Worm (Caenorhabditis elegans): Measurements from ENCODE around the gene bca-2.
"Not testable (repeated sequence)": the region's sequence is repeated elsewhere in the genome, so short reads cannot be mapped to it uniquely, and the experiment has no call there.

Gene bca-2

DNA sequence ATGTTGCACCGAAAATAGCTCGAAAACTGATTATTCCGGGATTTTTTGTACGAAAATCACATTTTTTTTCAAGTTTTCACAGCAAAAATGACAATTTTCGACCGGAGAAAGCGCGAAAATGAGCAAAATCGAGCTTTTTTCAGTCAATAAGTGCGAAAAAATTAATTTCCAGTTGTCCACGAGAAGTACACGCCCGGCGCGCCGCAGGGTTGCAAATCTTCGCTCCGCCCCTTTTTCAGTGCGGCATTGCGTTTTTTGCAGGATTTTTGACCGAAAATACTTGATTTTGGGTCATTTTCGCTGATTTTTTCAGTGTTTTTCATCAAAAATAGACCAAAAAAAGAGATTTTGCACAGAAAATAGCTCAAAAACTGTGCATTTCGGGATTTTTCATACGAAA lies 15.7 kb downstream of the bca-2 start:
- TF ChIP-seq pax-1 (tag; optimal IDR thresholded peaks at IDR 0.05): no peak
- no peak for TF ChIP-seq dmd-4 (tag; optimal IDR thresholded peaks at IDR 0.05; ENCODE audit: borderline replicate concordance)
- no peak for TF ChIP-seq fkh-6 (tag; optimal IDR thresholded peaks at IDR 0.05)
- no peak for TF ChIP-seq ztf-16 (tag; optimal IDR thresholded peaks at IDR 0.05)
- no peak for TF ChIP-seq hlh-15 (tag; optimal IDR thresholded peaks at IDR 0.05)
- no peak for TF ChIP-seq lim-6 (tag; optimal IDR thresholded peaks at IDR 0.05)
- TF ChIP-seq pha-2 (tag; optimal IDR thresholded peaks at IDR 0.05): no peak
- TF ChIP-seq pqm-1 (tag; optimal IDR thresholded peaks at IDR 0.05): no peak
- no peak for TF ChIP-seq unc-3 (GFP tag; conservative IDR thresholded peaks at IDR 0.05)
- TF ChIP-seq unc-3 (tag; optimal IDR thresholded peaks at IDR 0.05): no peak
- TF ChIP-seq fax-1 (tag; optimal IDR thresholded peaks at IDR 0.05): no peak
- no peak for TF ChIP-seq ceh-22 (tag; optimal IDR thresholded peaks at IDR 0.05)
- TF ChIP-seq unc-42 (tag; optimal IDR thresholded peaks at IDR 0.05): no peak
- no peak for TF ChIP-seq ahr-1 (tag; optimal IDR thresholded peaks at IDR 0.05)
- TF ChIP-seq ceh-34 (tag; optimal IDR thresholded peaks at IDR 0.05): no peak
- no peak for TF ChIP-seq nfya-1 (tag; optimal IDR thresholded peaks at IDR 0.05)
- TF ChIP-seq rnt-1 (tag; optimal IDR thresholded peaks at IDR 0.05): no peak

DNA sequence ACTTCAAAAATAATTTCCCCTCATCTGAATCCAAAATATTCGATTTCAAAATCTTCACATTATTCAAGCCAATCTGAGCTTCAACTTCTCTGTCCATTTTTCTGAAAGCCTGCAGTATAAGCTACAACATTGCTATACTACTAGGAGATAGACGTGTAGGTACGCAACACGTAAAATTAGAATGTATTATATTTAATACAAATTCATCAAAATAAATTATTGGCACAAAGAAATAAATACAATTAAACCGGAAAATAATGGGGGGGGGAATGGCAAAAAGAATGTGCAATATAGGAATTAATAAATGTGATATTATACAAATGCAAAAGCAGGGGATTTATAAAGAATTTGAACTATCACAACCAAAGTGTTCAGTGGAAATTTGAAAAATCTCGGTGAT lies 21.4 kb downstream of the bca-2 start, which contains the start of gene Y116A8C.25:
Y116A8C.25 (minus strand) TSS at position 101 of the 400 bp plus-strand sequence.
- TF ChIP-seq pros-1 (tag; optimal IDR thresholded peaks at IDR 0.05) (no peak), hlh-6 (tag; optimal IDR thresholded peaks at IDR 0.05) (no peak), ceh-6 (GFP tag; optimal IDR thresholded peaks at IDR 0.05) (no peak), hlh-13 (GFP tag; optimal IDR thresholded peaks at IDR 0.05) (no peak), ceh-9 (tag; optimal IDR thresholded peaks at IDR 0.05) (no peak), Y22D7AL.16 (tag; optimal IDR thresholded peaks at IDR 0.05) (no peak), ceh-48 (tag; optimal IDR thresholded peaks at IDR 0.05) (no peak), fkh-6 (tag; optimal IDR thresholded peaks at IDR 0.05) (no peak), ets-4 (tag; optimal IDR thresholded peaks at IDR 0.05) (no peak), C08G9.2 (tag; optimal IDR thresholded peaks at IDR 0.05) (no peak), elt-2 (tag; optimal IDR thresholded peaks at IDR 0.05) (no peak), mec-3 (tag; optimal IDR thresholded peaks at IDR 0.05; ENCODE audit: borderline replicate concordance) (no peak), fkh-10 (GFP tag; optimal IDR thresholded peaks at IDR 0.05) (no peak), madf-2 (tag; optimal IDR thresholded peaks at IDR 0.05) (no peak)

DNA sequence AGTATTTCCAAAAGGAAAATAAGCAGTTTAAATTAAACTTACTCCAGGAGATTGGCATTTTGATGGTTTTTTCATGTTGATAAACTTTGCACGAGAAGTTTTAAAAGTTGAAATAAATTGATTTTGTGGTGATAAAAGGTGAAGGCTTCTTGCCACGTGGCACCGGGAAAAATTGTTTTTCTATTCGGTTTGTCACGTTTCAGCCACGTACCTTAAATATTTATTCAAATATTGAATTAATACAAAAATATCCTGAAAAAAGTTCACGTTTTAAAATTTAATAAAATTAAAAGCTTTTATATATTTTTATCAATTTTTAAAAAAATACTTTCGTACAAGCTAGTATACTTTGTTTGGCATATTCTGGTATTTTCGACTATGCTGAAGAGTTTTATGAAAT lies 29.3 kb downstream of the bca-2 start, which contains the start of gene Y116A8C.24:
Y116A8C.24 (minus strand) TSS at position 101 of the 400 bp plus-strand sequence.
- TF ChIP-seq unc-3 (GFP tag; conservative IDR thresholded peaks at IDR 0.05); unc-3 (tag; optimal IDR thresholded peaks at IDR 0.05); K02D7.2 (tag; optimal IDR thresholded peaks at IDR 0.05); K09A11.1 (tag; optimal IDR thresholded peaks at IDR 0.05; ENCODE audit: insufficient read depth): not testable (repeated sequence)

DNA sequence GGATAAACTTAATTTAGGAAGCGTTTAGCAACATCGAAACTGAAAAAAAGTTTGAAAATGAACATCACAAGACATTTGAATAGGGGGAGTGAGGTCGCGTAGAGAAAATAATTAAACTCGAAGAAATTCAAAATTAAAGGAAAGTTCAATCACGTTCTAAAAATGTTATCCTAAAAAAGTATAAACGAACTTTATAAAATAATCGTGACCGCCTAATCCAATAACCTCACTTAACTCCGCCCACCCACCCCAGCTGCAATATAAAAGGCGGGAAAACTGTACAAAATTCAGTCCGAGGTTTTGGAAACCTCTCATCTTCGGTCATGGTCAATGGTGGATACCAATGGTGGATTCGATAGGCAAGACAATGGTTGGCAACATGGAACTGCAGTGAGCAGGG lies 35.1 kb downstream of the bca-2 start, which contains the start of gene Y116A8C.465:
Y116A8C.465 (plus strand) TSS at position 301 of the 400 bp plus-strand sequence.
- TF ChIP-seq dve-1, gmeb-2, hlh-6 (tag; optimal IDR thresholded peaks at IDR 0.05): not testable (repeated sequence)

DNA sequence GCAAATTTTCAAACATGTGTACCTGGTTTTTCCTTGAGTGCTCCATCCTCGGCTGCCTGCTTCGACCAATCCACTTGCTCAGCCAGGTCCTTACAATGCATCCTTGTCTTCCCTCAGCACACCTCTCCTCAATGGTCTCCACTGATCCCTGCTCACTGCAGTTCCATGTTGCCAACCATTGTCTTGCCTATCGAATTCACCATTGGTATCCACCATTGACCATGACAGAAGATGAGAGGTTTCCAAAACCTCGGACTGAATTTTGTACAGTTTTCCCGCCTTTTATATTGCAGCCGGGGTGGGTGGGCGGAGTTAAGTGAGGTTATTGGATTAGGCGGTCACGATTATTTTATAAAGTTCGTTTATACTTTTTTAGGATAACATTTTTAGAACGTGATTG lies 36.3 kb downstream of the bca-2 start, which contains the start of gene Y116A8C.467:
Y116A8C.467 (minus strand) TSS at position 101 of the 400 bp plus-strand sequence.
- not testable (repeated sequence) for TF ChIP-seq F13H6.1, unc-86, ceh-30 (tag; optimal IDR thresholded peaks at IDR 0.05)
